Fruit fly (Drosophila melanogaster) whole organism, embryonic: ENCODE data around the gene CG5882.

Experiments
- Aef1 ChIP-seq: fragments of 200-800 bp; sonication (Bioruptor generic); IDR thresholded peaks from 3 replicates; pipeline ENCODE4 v1.3.6; 2022; ENCODE audit warnings: missing biosample characterization, missing genetic modification characterization
- Blimp-1 ChIP-seq: fragments of 200-800 bp; sonication (Bioruptor generic); optimal IDR thresholded peaks from 3 replicates; lab custom pipeline; 2018; ENCODE audit warnings: missing biosample characterization, missing genetic modification characterization, mild to moderate bottlenecking, moderate library complexity, missing genetic modification reagents
- CG10274 ChIP-seq: fragments of 200-800 bp; sonication (Bioruptor generic); optimal IDR thresholded peaks from 3 replicates; lab custom pipeline; 2017; ENCODE audit warnings: missing biosample characterization, mild to moderate bottlenecking, missing genetic modification characterization
- CG12219 ChIP-seq: fragments of 200-800 bp; sonication (Bioruptor generic); optimal IDR thresholded peaks from 3 replicates; lab custom pipeline; 2018; ENCODE audit warnings: missing biosample characterization, mild to moderate bottlenecking, missing genetic modification characterization
- CG12659 ChIP-seq: fragments of 200-800 bp; sonication (Bioruptor generic); optimal IDR thresholded peaks from 3 replicates; lab custom pipeline; 2017; ENCODE audit warnings: mild to moderate bottlenecking, missing biosample characterization, missing genetic modification reagents, missing genetic modification characterization
- CG13775 ChIP-seq: fragments of 200-800 bp; sonication (Bioruptor generic); optimal IDR thresholded peaks from 3 replicates; lab custom pipeline; 2017; ENCODE audit warnings: missing biosample characterization, mild to moderate bottlenecking, missing genetic modification characterization
- CG14050 ChIP-seq: fragments of 200-800 bp; sonication (Bioruptor generic); IDR thresholded peaks from 3 replicates; pipeline ENCODE4 v1.3.6; 2022; ENCODE audit warnings: missing biosample characterization, missing genetic modification characterization
- CG14710 ChIP-seq: fragments of 200-800 bp; sonication (Bioruptor generic); optimal IDR thresholded peaks from 3 replicates; lab custom pipeline; 2019; ENCODE audit warnings: missing biosample characterization, mild to moderate bottlenecking, missing genetic modification characterization, moderate library complexity
- CG14860 ChIP-seq: fragments of 200-800 bp; sonication (Bioruptor generic); IDR thresholded peaks from 3 replicates; pipeline ENCODE4 v1.3.6; 2022; ENCODE audit warnings: missing biosample characterization, missing genetic modification characterization; ENCODE audit not compliant: partially characterized antibody
- CG1529 ChIP-seq: fragments of 200-800 bp; sonication (Bioruptor generic); optimal IDR thresholded peaks from 3 replicates; lab custom pipeline; 2018; ENCODE audit warnings: missing biosample characterization, missing genetic modification characterization
- CG15696 ChIP-seq: fragments of 200-800 bp; sonication (Bioruptor generic); optimal IDR thresholded peaks from 2 replicates; lab custom pipeline; 2019; ENCODE audit warnings: missing biosample characterization, mild to moderate bottlenecking, missing genetic modification characterization, moderate library complexity
- CG17385 ChIP-seq: fragments of 200-800 bp; sonication (Bioruptor generic); optimal IDR thresholded peaks from 3 replicates; lab custom pipeline; 2018; ENCODE audit warnings: missing biosample characterization, mild to moderate bottlenecking, missing genetic modification characterization
- CG18619 ChIP-seq: fragments of 200-800 bp; sonication (Bioruptor generic); optimal IDR thresholded peaks from 3 replicates; lab custom pipeline; 2017; ENCODE audit warnings: missing biosample characterization, mild to moderate bottlenecking, missing genetic modification characterization
- CG2120 ChIP-seq: fragments of 200-800 bp; sonication (Bioruptor generic); optimal IDR thresholded peaks from 3 replicates; lab custom pipeline; 2016; ENCODE audit warnings: missing biosample characterization, missing genetic modification characterization
- CG30431 ChIP-seq: fragments of 200-800 bp; sonication (Bioruptor generic); optimal IDR thresholded peaks from 2 replicates; lab custom pipeline; 2017; ENCODE audit warnings: missing biosample characterization, missing genetic modification characterization
- CG32532 ChIP-seq: fragments of 200-800 bp; sonication (Bioruptor generic); IDR thresholded peaks from 2 replicates; pipeline ENCODE4 v1.3.6; 2022; ENCODE audit warnings: missing biosample characterization, missing genetic modification characterization
- CG7357 ChIP-seq: fragments of 200-800 bp; sonication (Bioruptor generic); IDR thresholded peaks from 3 replicates; pipeline ENCODE4 v1.3.6; 2022; ENCODE audit warnings: missing biosample characterization, missing genetic modification characterization
- CG7786 ChIP-seq: fragments of 200-800 bp; sonication (Bioruptor generic); optimal IDR thresholded peaks from 2 replicates; lab custom pipeline; 2016; ENCODE audit warnings: missing biosample characterization, missing genetic modification characterization
- CG8290 ChIP-seq, 3 experiments: fragments of 200-800 bp; sonication (Bioruptor generic); optimal IDR thresholded peaks; 2 replicates each; lab custom pipeline; 2016 to 2019; ENCODE audit warnings: missing biosample characterization in 3 of 3, missing genetic modification characterization in 3 of 3, mild to moderate bottlenecking in 2 of 3, moderate library complexity in 1 of 3
- CG8359 ChIP-seq: fragments of 200-800 bp; sonication (Bioruptor generic); optimal IDR thresholded peaks from 2 replicates; lab custom pipeline; 2017; ENCODE audit warnings: missing biosample characterization, mild to moderate bottlenecking, missing genetic modification characterization, borderline replicate concordance
- CG8388 ChIP-seq: fragments of 200-800 bp; sonication (Bioruptor generic); optimal IDR thresholded peaks from 2 replicates; lab custom pipeline; 2019; ENCODE audit warnings: missing biosample characterization, mild to moderate bottlenecking, missing genetic modification characterization, moderate library complexity
- CG8924 ChIP-seq: fragments of 200-800 bp; optimal IDR thresholded peaks from 3 replicates; lab custom pipeline; 2019; ENCODE audit warnings: missing biosample characterization, mild to moderate bottlenecking, missing genetic modification characterization, moderate library complexity
- CrebB ChIP-seq: fragments of 200-800 bp; sonication (Bioruptor generic); optimal IDR thresholded peaks from 3 replicates; lab custom pipeline; 2018; ENCODE audit warnings: missing biosample characterization, mild to moderate bottlenecking, missing genetic modification characterization
- D ChIP-seq, 2 experiments: fragments of 200-800 bp in 1 of 2; fragments of >200 bp in 1 of 2; sonication (Bioruptor generic) in 1 of 2; optimal IDR thresholded peaks; 2 replicates in 1 of 2; 3 replicates in 1 of 2; lab custom pipeline; 2017; ENCODE audit warnings: mild to moderate bottlenecking in 1 of 2, missing biosample characterization in 1 of 2, missing genetic modification characterization in 1 of 2, missing genetic modification reagents in 1 of 2
- D19A ChIP-seq: fragments of 200-800 bp; optimal IDR thresholded peaks from 3 replicates; lab custom pipeline; 2019; ENCODE audit warnings: missing biosample characterization, mild to moderate bottlenecking, missing genetic modification characterization, moderate library complexity
- Dbx ChIP-seq: fragments of 200-800 bp; sonication (Bioruptor generic); IDR thresholded peaks from 3 replicates; pipeline ENCODE4 v1.3.6; 2022; ENCODE audit warnings: missing biosample characterization, missing genetic modification characterization
- Dref ChIP-seq: fragments of 200-800 bp; sonication (Bioruptor generic); IDR thresholded peaks from 2 replicates; pipeline ENCODE4 v1.3.6; 2022; ENCODE audit warnings: missing biosample characterization, missing genetic modification characterization
- E2f2 ChIP-seq: fragments of 200-800 bp; sonication (Bioruptor generic); IDR thresholded peaks from 2 replicates; pipeline ENCODE4 v1.3.6; 2022; ENCODE audit warnings: missing biosample characterization, missing genetic modification characterization
- Fer1 ChIP-seq: fragments of 200-800 bp; sonication (Bioruptor generic); optimal IDR thresholded peaks from 2 replicates; lab custom pipeline; 2017; ENCODE audit warnings: missing biosample characterization, mild to moderate bottlenecking, missing genetic modification characterization
- HHEX ChIP-seq: fragments of 200-800 bp; sonication (Bioruptor generic); optimal IDR thresholded peaks from 3 replicates; lab custom pipeline; 2017; ENCODE audit warnings: missing biosample characterization, mild to moderate bottlenecking, missing genetic modification characterization, missing genetic modification reagents
- Nf-YA ChIP-seq: fragments of 200-800 bp; sonication (Bioruptor generic); IDR thresholded peaks from 2 replicates; pipeline ENCODE4 v1.3.6; 2022; ENCODE audit warnings: missing biosample characterization, missing genetic modification characterization
- Rfx ChIP-seq: fragments of 200-800 bp; sonication (Bioruptor generic); IDR thresholded peaks from 2 replicates; pipeline ENCODE4 v1.3.6; 2022; ENCODE audit warnings: missing biosample characterization, missing genetic modification characterization
- ac ChIP-seq: fragments of 200-800 bp; sonication (Bioruptor generic); optimal IDR thresholded peaks from 3 replicates; lab custom pipeline; 2017; ENCODE audit warnings: missing biosample characterization, mild to moderate bottlenecking, missing genetic modification characterization
- amos ChIP-seq: fragments of 200-800 bp; sonication (Bioruptor generic); IDR thresholded peaks from 2 replicates; pipeline ENCODE4 v1.3.6; 2022; ENCODE audit warnings: missing biosample characterization, missing genetic modification characterization; ENCODE audit not compliant: partially characterized antibody
- ase ChIP-seq: fragments of 200-800 bp; sonication (Bioruptor generic); IDR thresholded peaks from 3 replicates; pipeline ENCODE4 v1.3.6; 2022; ENCODE audit warnings: missing biosample characterization, missing genetic modification characterization
- cas ChIP-seq: fragments of 200-800 bp; sonication (Bioruptor generic); IDR thresholded peaks from 2 replicates; pipeline ENCODE4 v1.3.6; 2022; ENCODE audit warnings: missing biosample characterization, missing genetic modification characterization
- caup ChIP-seq: fragments of 200-800 bp; sonication (Bioruptor generic); optimal IDR thresholded peaks from 3 replicates; lab custom pipeline; 2017; ENCODE audit warnings: missing biosample characterization, mild to moderate bottlenecking, missing genetic modification characterization, moderate library complexity; ENCODE audit not compliant: severe bottlenecking
- cwo ChIP-seq: fragments of 200-800 bp; sonication (Bioruptor generic); optimal IDR thresholded peaks from 3 replicates; lab custom pipeline; 2017; ENCODE audit warnings: missing biosample characterization, missing genetic modification characterization, mild to moderate bottlenecking, moderate library complexity, missing genetic modification reagents
- luna ChIP-seq: fragments of 200-800 bp; sonication (Bioruptor generic); optimal IDR thresholded peaks from 2 replicates; lab custom pipeline; 2016; ENCODE audit warnings: missing biosample characterization, missing genetic modification characterization
- mam ChIP-seq: fragments of 200-800 bp; sonication (Bioruptor generic); optimal IDR thresholded peaks from 3 replicates; lab custom pipeline; 2016; ENCODE audit warnings: missing biosample characterization, missing genetic modification characterization
- nmo ChIP-seq: fragments of 200-800 bp; sonication (Bioruptor generic); optimal IDR thresholded peaks from 2 replicates; lab custom pipeline; 2018; ENCODE audit warnings: missing biosample characterization, mild to moderate bottlenecking, missing genetic modification characterization, moderate library complexity
- pum ChIP-seq: fragments of 200-800 bp; sonication (Bioruptor generic); optimal IDR thresholded peaks from 2 replicates; lab custom pipeline; 2016; ENCODE audit warnings: missing biosample characterization, missing genetic modification characterization
- sens ChIP-seq: fragments of 200-800 bp; sonication (Bioruptor generic); peaks from one replicate; lab custom pipeline; 2016; ENCODE audit warnings: missing biosample characterization, missing genetic modification characterization
- tap ChIP-seq: fragments of 200-800 bp; optimal IDR thresholded peaks from 3 replicates; lab custom pipeline; 2019; ENCODE audit warnings: missing biosample characterization, mild to moderate bottlenecking, missing genetic modification characterization, moderate library complexity
- tx ChIP-seq: fragments of 200-800 bp; sonication (Bioruptor generic); optimal IDR thresholded peaks from 2 replicates; lab custom pipeline; 2016; ENCODE audit warnings: missing biosample characterization, missing genetic modification characterization
- unpg ChIP-seq: fragments of 200-800 bp; sonication (Bioruptor generic); optimal IDR thresholded peaks from 3 replicates; lab custom pipeline; 2018; ENCODE audit warnings: missing biosample characterization, mild to moderate bottlenecking, missing genetic modification characterization, moderate library complexity
- zf30C ChIP-seq: fragments of 200-800 bp; sonication (Bioruptor generic); optimal IDR thresholded peaks from 3 replicates; lab custom pipeline; 2018; ENCODE audit warnings: missing biosample characterization, mild to moderate bottlenecking, missing genetic modification characterization

Gene CG5882

DNA sequence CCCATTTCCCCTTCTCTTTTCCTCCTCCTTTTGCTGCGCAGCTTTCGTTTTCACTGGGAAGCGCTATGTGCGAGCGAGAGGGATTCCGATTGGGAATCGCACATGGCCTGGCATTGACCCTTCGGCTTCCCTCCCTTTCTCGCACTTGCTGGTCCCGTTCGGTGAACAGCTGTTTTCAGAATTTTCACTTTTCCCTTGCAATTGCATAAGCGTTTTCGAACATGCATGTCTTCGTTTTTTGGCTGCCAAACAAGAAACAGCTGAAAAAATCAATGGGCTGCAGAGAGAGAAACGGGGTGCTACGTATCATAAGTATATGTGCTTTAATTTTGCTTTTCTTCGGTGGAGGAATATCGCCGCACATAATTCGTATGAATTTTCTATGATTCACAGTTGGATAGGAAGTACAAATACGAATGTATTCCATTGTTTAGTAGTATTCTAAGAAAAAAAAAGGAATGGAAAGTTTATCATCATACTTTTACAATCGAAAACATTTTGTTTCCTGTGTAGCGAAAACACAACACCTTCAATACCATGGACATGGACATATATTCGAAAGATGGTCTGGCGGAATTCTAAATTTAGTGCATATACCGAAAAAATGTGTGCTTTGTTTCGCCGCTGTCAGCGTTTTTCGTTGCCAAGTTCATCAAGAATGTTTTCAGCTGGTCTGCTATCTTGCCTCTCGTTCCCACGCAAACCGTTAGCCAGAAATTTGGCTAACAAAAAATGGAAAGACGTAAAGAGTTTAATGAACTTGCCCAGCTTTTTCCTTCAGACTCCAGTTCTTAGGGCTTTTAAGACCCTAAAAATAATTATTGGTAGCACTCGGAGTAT, 33.9 kb downstream of the CG5882 start (continued):
- no peak for TF ChIP-seq D (optimal IDR thresholded peaks at IDR 0.05; lab: Kevin White, UChicago)
- peak; percentile 24 for TF ChIP-seq D (GFP tag; optimal IDR thresholded peaks at IDR 0.05; lab: Kevin White, UChicago)
- TF ChIP-seq amos (GFP tag; lab: Robert Waterston, UW), result no peak
- peak; percentile 21 for TF ChIP-seq CG17385 (GFP tag; lab: Kevin White, UChicago)
- TF ChIP-seq mam (GFP tag; lab: Kevin White, UChicago), result peak; percentile 20
- no peak for TF ChIP-seq Dref
- TF ChIP-seq CG8388 (GFP tag; lab: Kevin White, UChicago), result peak; percentile 27
- TF ChIP-seq cas, result no peak
- peak; percentile 56 for TF ChIP-seq zf30C (GFP tag; lab: Kevin White, UChicago)
- TF ChIP-seq CG8290 (GFP tag; optimal IDR thresholded peaks at IDR 0.05; lab: Kevin White, UChicago), result no peak
- TF ChIP-seq CG8290 (tag; optimal IDR thresholded peaks at IDR 0.05; lab: Kevin White, UChicago), result peak in 1 of 2 experiments; percentile 61
- TF ChIP-seq HHEX (GFP tag; lab: Kevin White, UChicago), result peak; percentile 63
- peak; percentile 23 for TF ChIP-seq Fer1
- TF ChIP-seq CG7786 (GFP tag; lab: Kevin White, UChicago), result peak; percentile 45
- no peak for TF ChIP-seq CrebB (tag; lab: Kevin White, UChicago)
- TF ChIP-seq caup (GFP tag; lab: Kevin White, UChicago), result peak; percentile 47
- TF ChIP-seq CG7357 (GFP tag; lab: Robert Waterston, UW), result 0 out of 3 replicates have a peak, but pooled peaks have one; percentile 22
- TF ChIP-seq unpg (GFP tag; lab: Kevin White, UChicago), result peak; percentile 66
- peak; percentile 55 for TF ChIP-seq CG18619
- TF ChIP-seq Aef1 (GFP tag; lab: Robert Waterston, UW), result 0 out of 3 replicates have a peak, but pooled peaks have one; percentile 13
- no peak for TF ChIP-seq Nf-YA
- no peak for TF ChIP-seq ac (GFP tag; lab: Kevin White, UChicago)
- peak; percentile 20 for TF ChIP-seq tap
- peak; percentile 16 for TF ChIP-seq CG12219 (GFP tag; lab: Kevin White, UChicago)
- TF ChIP-seq E2f2 (GFP tag; lab: Robert Waterston, UW), result 0 out of 2 replicates have a peak, but pooled peaks have one; percentile 9
- no peak for TF ChIP-seq luna
- no peak for TF ChIP-seq CG1529 (GFP tag; lab: Kevin White, UChicago)
- peak; percentile 19 for TF ChIP-seq CG30431 (GFP tag; lab: Kevin White, UChicago)
- peak; percentile 15 for TF ChIP-seq tx (GFP tag; lab: Kevin White, UChicago)
- peak; percentile 83 for TF ChIP-seq sens (GFP tag; lab: Kevin White, UChicago)
- peak; percentile 43 for TF ChIP-seq CG13775
- TF ChIP-seq CG14050 (GFP tag; lab: Robert Waterston, UW), result no peak
- TF ChIP-seq CG12659 (GFP tag; lab: Kevin White, UChicago), result peak; percentile 34
- TF ChIP-seq D19A (tag; lab: Kevin White, UChicago), result peak; percentile 21
- TF ChIP-seq CG2120 (GFP tag; lab: Kevin White, UChicago), result peak; percentile 74
- TF ChIP-seq CG32532 (GFP tag; lab: Robert Waterston, UW), result peak; percentile 50
- TF ChIP-seq CG14710, result peak; percentile 19
- peak; percentile 11 for TF ChIP-seq pum (GFP tag; lab: Kevin White, UChicago)
- peak; percentile 73 for TF ChIP-seq Blimp-1 (GFP tag; lab: Kevin White, UChicago)
- peak; percentile 38 for TF ChIP-seq cwo
- peak; percentile 48 for TF ChIP-seq CG8924
- no peak for TF ChIP-seq CG8359 (GFP tag; lab: Kevin White, UChicago)
- TF ChIP-seq Dbx (GFP tag; lab: Robert Waterston, UW), result peak; percentile 50; the same call in 1 of the 3 replicates
- peak; percentile 57 for TF ChIP-seq nmo (GFP tag; lab: Kevin White, UChicago)
- no peak for TF ChIP-seq CG10274 (GFP tag; lab: Kevin White, UChicago)
- peak; percentile 70 for TF ChIP-seq Rfx (GFP tag; lab: Robert Waterston, UW)
- TF ChIP-seq CG15696 (tag; lab: Kevin White, UChicago), result peak; percentile 3
- TF ChIP-seq CG14860, result no peak
- TF ChIP-seq ase (GFP tag; lab: Robert Waterston, UW), result no peak
